Fruit fly (Drosophila melanogaster) whole organism, embryonic: Measurements from ENCODE around the gene Hrd3.
A peak's percentile ranks its signal among the peaks of the same experiment; 100 is the strongest.

Experiments used
- Asciz ChIP-seq: fragments of 200-800 bp; sonication (Bioruptor generic); optimal IDR thresholded peaks from 2 replicates; lab custom pipeline; 2017; ENCODE audit warnings: missing biosample characterization, mild to moderate bottlenecking, missing genetic modification characterization, missing genetic modification reagents
- Atf6 ChIP-seq: fragments of 200-800 bp; sonication (Bioruptor generic); IDR thresholded peaks from 2 replicates; pipeline ENCODE4 v1.3.6; 2022; ENCODE audit warnings: missing biosample characterization, missing genetic modification characterization
- CG12219 ChIP-seq: fragments of 200-800 bp; sonication (Bioruptor generic); optimal IDR thresholded peaks from 3 replicates; lab custom pipeline; 2018; ENCODE audit warnings: missing biosample characterization, mild to moderate bottlenecking, missing genetic modification characterization
- CG12769 ChIP-seq: fragments of 200-800 bp; sonication (Bioruptor generic); optimal IDR thresholded peaks from 2 replicates; lab custom pipeline; 2019; ENCODE audit warnings: missing biosample characterization, mild to moderate bottlenecking, missing genetic modification characterization, moderate library complexity
- CG14441 ChIP-seq: fragments of 200-800 bp; sonication (Bioruptor generic); IDR thresholded peaks from 2 replicates; pipeline ENCODE4 v1.3.6; 2022; ENCODE audit warnings: missing biosample characterization, missing genetic modification characterization
- CG15269 ChIP-seq: fragments of 200-800 bp; sonication (Bioruptor generic); optimal IDR thresholded peaks from 2 replicates; lab custom pipeline; 2018; ENCODE audit warnings: missing biosample characterization, mild to moderate bottlenecking, missing genetic modification characterization, moderate library complexity
- CG17568 ChIP-seq: fragments of 200-800 bp; sonication (Bioruptor generic); optimal IDR thresholded peaks from 2 replicates; lab custom pipeline; 2018; ENCODE audit warnings: missing biosample characterization, mild to moderate bottlenecking, missing genetic modification characterization, moderate library complexity
- CG17829 ChIP-seq: fragments of 200-800 bp; optimal IDR thresholded peaks from 2 replicates; lab custom pipeline; 2019; ENCODE audit warnings: missing biosample characterization, mild to moderate bottlenecking, missing genetic modification characterization, moderate library complexity
- CG1832 ChIP-seq: fragments of 200-800 bp; sonication (Bioruptor generic); optimal IDR thresholded peaks from 2 replicates; lab custom pipeline; 2017; ENCODE audit warnings: missing biosample characterization, mild to moderate bottlenecking, missing genetic modification characterization, inconsistent platforms
- CG18619 ChIP-seq: fragments of 200-800 bp; sonication (Bioruptor generic); optimal IDR thresholded peaks from 3 replicates; lab custom pipeline; 2017; ENCODE audit warnings: missing biosample characterization, mild to moderate bottlenecking, missing genetic modification characterization
- CG33213 ChIP-seq: fragments of 200-800 bp; sonication (Bioruptor generic); optimal IDR thresholded peaks from 3 replicates; lab custom pipeline; 2016; ENCODE audit warnings: missing biosample characterization, missing genetic modification characterization
- CG6654 ChIP-seq: fragments of 200-800 bp; sonication (Bioruptor generic); optimal IDR thresholded peaks from 2 replicates; lab custom pipeline; 2017; ENCODE audit warnings: missing biosample characterization, mild to moderate bottlenecking, missing genetic modification characterization
- CG8478 ChIP-seq: fragments of >200 bp; optimal IDR thresholded peaks from 2 replicates; lab custom pipeline; 2018
- CG9437 ChIP-seq: fragments of 200-800 bp; sonication (Bioruptor generic); optimal IDR thresholded peaks from 2 replicates; lab custom pipeline; 2018; ENCODE audit warnings: missing biosample characterization, mild to moderate bottlenecking, missing genetic modification characterization
- CG9727 ChIP-seq: fragments of 200-800 bp; sonication (Bioruptor generic); optimal IDR thresholded peaks from 3 replicates; lab custom pipeline; 2017; ENCODE audit warnings: missing biosample characterization, mild to moderate bottlenecking, missing genetic modification characterization
- CG9797 ChIP-seq: fragments of 200-800 bp; sonication (Bioruptor generic); optimal IDR thresholded peaks from 3 replicates; lab custom pipeline; 2018; ENCODE audit warnings: missing biosample characterization, mild to moderate bottlenecking, missing genetic modification characterization
- CHES-1-like ChIP-seq: fragments of 200-800 bp; sonication (Bioruptor generic); optimal IDR thresholded peaks from 2 replicates; lab custom pipeline; 2016; ENCODE audit warnings: missing biosample characterization, missing genetic modification characterization
- CTCF ChIP-seq: fragments of 200-800 bp; sonication (Bioruptor generic); optimal IDR thresholded peaks from 2 replicates; lab custom pipeline; 2017; ENCODE audit warnings: missing biosample characterization, mild to moderate bottlenecking, missing genetic modification characterization, moderate library complexity
- CrebB ChIP-seq: fragments of 200-800 bp; sonication (Bioruptor generic); optimal IDR thresholded peaks from 3 replicates; lab custom pipeline; 2018; ENCODE audit warnings: missing biosample characterization, mild to moderate bottlenecking, missing genetic modification characterization
- D19B ChIP-seq: fragments of 200-800 bp; sonication (Bioruptor generic); optimal IDR thresholded peaks from 2 replicates; lab custom pipeline; 2017; ENCODE audit warnings: missing biosample characterization, mild to moderate bottlenecking, missing genetic modification characterization
- Dip3 ChIP-seq: fragments of 200-800 bp; sonication (Bioruptor generic); optimal IDR thresholded peaks from 3 replicates; lab custom pipeline; 2016; ENCODE audit warnings: missing biosample characterization, missing genetic modification characterization
- E2f1 ChIP-seq: fragments of 200-800 bp; sonication (Bioruptor generic); IDR thresholded peaks from 2 replicates; pipeline ENCODE4 v1.3.6; 2022; ENCODE audit warnings: missing biosample characterization, missing genetic modification characterization
- Ets65A ChIP-seq: fragments of 200-800 bp; sonication (Bioruptor generic); peaks from one replicate; lab custom pipeline; 2016; ENCODE audit warnings: missing biosample characterization, missing genetic modification characterization
- Fer2 ChIP-seq: fragments of 200-800 bp; sonication (Bioruptor generic); optimal IDR thresholded peaks from 2 replicates; lab custom pipeline; 2018; ENCODE audit warnings: missing biosample characterization, mild to moderate bottlenecking, missing genetic modification characterization, moderate library complexity
- HHEX ChIP-seq: fragments of 200-800 bp; sonication (Bioruptor generic); optimal IDR thresholded peaks from 3 replicates; lab custom pipeline; 2017; ENCODE audit warnings: missing biosample characterization, mild to moderate bottlenecking, missing genetic modification characterization, missing genetic modification reagents
- Mrtf ChIP-seq: fragments of 200-800 bp; sonication (Bioruptor generic); IDR thresholded peaks from 3 replicates; pipeline ENCODE4 v1.3.6; 2022; ENCODE audit warnings: missing biosample characterization, missing genetic modification characterization
- Optix ChIP-seq: fragments of 200-800 bp; sonication (Bioruptor generic); IDR thresholded peaks from 3 replicates; pipeline ENCODE4 v1.3.6; 2022; ENCODE audit warnings: missing biosample characterization, missing genetic modification characterization
- Ptx1 ChIP-seq: fragments of 200-800 bp; sonication (Bioruptor generic); IDR thresholded peaks from 2 replicates; pipeline ENCODE4 v1.3.6; 2022; ENCODE audit warnings: missing biosample characterization, missing genetic modification characterization
- Sin3A ChIP-seq: fragments of >200 bp; optimal IDR thresholded peaks from 2 replicates; lab custom pipeline; 2018
- TFAM ChIP-seq: fragments of 200-800 bp; sonication (Bioruptor generic); optimal IDR thresholded peaks from 2 replicates; lab custom pipeline; 2017; ENCODE audit warnings: missing biosample characterization, missing genetic modification characterization, inconsistent platforms
- Usf ChIP-seq: fragments of 200-800 bp; sonication (Bioruptor generic); optimal IDR thresholded peaks from 2 replicates; lab custom pipeline; 2017; ENCODE audit warnings: missing genotype, missing biosample characterization, missing genetic modification characterization
- Xbp1 ChIP-seq: fragments of 200-800 bp; sonication (Bioruptor generic); optimal IDR thresholded peaks from 3 replicates; lab custom pipeline; 2016; ENCODE audit warnings: missing biosample characterization, mild to moderate bottlenecking, missing genetic modification characterization
- ac ChIP-seq: fragments of 200-800 bp; sonication (Bioruptor generic); optimal IDR thresholded peaks from 3 replicates; lab custom pipeline; 2017; ENCODE audit warnings: missing biosample characterization, mild to moderate bottlenecking, missing genetic modification characterization
- btn ChIP-seq: fragments of 200-800 bp; sonication (Bioruptor generic); optimal IDR thresholded peaks from 2 replicates; lab custom pipeline; 2016; ENCODE audit warnings: missing biosample characterization, missing genetic modification characterization
- cas ChIP-seq: fragments of 200-800 bp; sonication (Bioruptor generic); IDR thresholded peaks from 2 replicates; pipeline ENCODE4 v1.3.6; 2022; ENCODE audit warnings: missing biosample characterization, missing genetic modification characterization
- croc ChIP-seq: fragments of 200-800 bp; sonication (Bioruptor generic); conservative IDR thresholded peaks from 3 replicates; pipeline ENCODE4 v1.3.6; 2022; ENCODE audit warnings: missing biosample characterization, missing genetic modification characterization
- da ChIP-seq: fragments of 200-800 bp; sonication (Bioruptor generic); optimal IDR thresholded peaks from 2 replicates; lab custom pipeline; 2016; ENCODE audit warnings: missing biosample characterization, missing genetic modification characterization
- dan ChIP-seq: fragments of 200-800 bp; sonication (Bioruptor generic); IDR thresholded peaks from 2 replicates; pipeline ENCODE4 v1.3.6; 2022; ENCODE audit warnings: missing biosample characterization, missing genetic modification characterization
- dimm ChIP-seq: fragments of 200-800 bp; sonication (Bioruptor generic); IDR thresholded peaks from 2 replicates; pipeline ENCODE4 v1.3.6; 2022; ENCODE audit warnings: missing biosample characterization, missing genetic modification characterization
- dmrt99B ChIP-seq: fragments of 200-800 bp; sonication (Bioruptor generic); optimal IDR thresholded peaks from 2 replicates; lab custom pipeline; 2018; ENCODE audit warnings: missing biosample characterization, mild to moderate bottlenecking, missing genetic modification characterization, moderate library complexity
- ems ChIP-seq: fragments of 200-800 bp; sonication (Bioruptor generic); optimal IDR thresholded peaks from 3 replicates; lab custom pipeline; 2016; ENCODE audit warnings: missing biosample characterization, missing genetic modification characterization
- jigr1 ChIP-seq: fragments of 200-800 bp; sonication (Bioruptor generic); IDR thresholded peaks from 3 replicates; pipeline ENCODE4 v1.3.6; 2022; ENCODE audit warnings: missing biosample characterization, missing genetic modification characterization
- jumu ChIP-seq: fragments of 200-800 bp; sonication (Bioruptor generic); optimal IDR thresholded peaks from 3 replicates; lab custom pipeline; 2016; ENCODE audit warnings: missing biosample characterization, missing genetic modification characterization
- lbe ChIP-seq: fragments of 200-800 bp; sonication (Bioruptor generic); optimal IDR thresholded peaks from 2 replicates; lab custom pipeline; 2016; ENCODE audit warnings: missing biosample characterization, mild to moderate bottlenecking, missing genetic modification characterization
- lilli ChIP-seq: fragments of 200-800 bp; sonication (Bioruptor generic); optimal IDR thresholded peaks from 3 replicates; lab custom pipeline; 2016; ENCODE audit warnings: missing biosample characterization, missing genetic modification characterization
- pnt ChIP-seq: fragments of 200-800 bp; sonication (Bioruptor generic); optimal IDR thresholded peaks from 3 replicates; lab custom pipeline; 2016; ENCODE audit warnings: missing biosample characterization, missing genetic modification characterization
- psq ChIP-seq: fragments of 200-800 bp; sonication (Bioruptor generic); optimal IDR thresholded peaks from 2 replicates; lab custom pipeline; 2017; ENCODE audit warnings: missing biosample characterization, missing genetic modification characterization
- ranshi ChIP-seq: fragments of 200-800 bp; sonication (Bioruptor generic); IDR thresholded peaks from 2 replicates; pipeline ENCODE4 v1.3.6; 2022; ENCODE audit warnings: missing biosample characterization, missing genetic modification characterization
- run ChIP-seq: fragments of 200-800 bp; sonication (Bioruptor generic); optimal IDR thresholded peaks from 3 replicates; lab custom pipeline; 2018; ENCODE audit warnings: missing biosample characterization, mild to moderate bottlenecking, missing genetic modification characterization
- so ChIP-seq: fragments of 200-800 bp; sonication (Bioruptor generic); IDR thresholded peaks from 3 replicates; pipeline ENCODE4 v1.3.6; 2022; ENCODE audit warnings: missing biosample characterization, missing genetic modification characterization
- trem ChIP-seq: fragments of 200-800 bp; optimal IDR thresholded peaks from 3 replicates; lab custom pipeline; 2019; ENCODE audit warnings: missing biosample characterization, mild to moderate bottlenecking, missing genetic modification characterization, moderate library complexity
- ttk ChIP-seq: fragments of 200-800 bp; sonication (Bioruptor generic); IDR thresholded peaks from 2 replicates; pipeline ENCODE4 v2.1.2; 2022; ENCODE audit warnings: missing biosample characterization, missing genetic modification characterization
- unc-4 ChIP-seq: fragments of 200-800 bp; sonication (Bioruptor generic); IDR thresholded peaks from 2 replicates; pipeline ENCODE4 v1.3.6; 2022; ENCODE audit warnings: missing biosample characterization, missing genetic modification characterization; ENCODE audit not compliant: partially characterized antibody
- zfh2 ChIP-seq: fragments of 200-800 bp; sonication (Bioruptor generic); optimal IDR thresholded peaks from 2 replicates; lab custom pipeline; 2016; ENCODE audit warnings: missing biosample characterization, missing genetic modification characterization

Hrd3 gene

dm6 chr3R:23732990-23733512, 25.3 kb downstream of the Hrd3 start, which contains the start of the genes Hmgcr and Rpn9 (continued):
- TF ChIP-seq ems (GFP tag; lab: Kevin White, UChicago) (no peak), CG1832 (GFP tag; lab: Kevin White, UChicago) (no peak), CG14441 (GFP tag; lab: Robert Waterston, UW) (no peak), CG9797 (GFP tag; lab: Kevin White, UChicago) (peak; percentile 97), zfh2 (no peak), unc-4 (GFP tag; lab: Robert Waterston, UW) (0 out of 2 replicates have a peak, but pooled peaks have one; percentile 44), Ets65A (GFP tag; lab: Kevin White, UChicago) (peak; percentile 6), CG33213 (peak; percentile 15), E2f1 (no peak), lilli (GFP tag; lab: Kevin White, UChicago) (peak; percentile 13), jumu (GFP tag; lab: Kevin White, UChicago) (peak; percentile 8), ac (GFP tag; lab: Kevin White, UChicago) (no peak), Optix (no peak), Fer2 (tag; lab: Kevin White, UChicago) (no peak), croc (no peak), TFAM (no peak), Usf (GFP tag; lab: Kevin White, UChicago) (no peak), Sin3A (lab: Kevin White, UChicago) (peak; percentile 95), CrebB (peak; percentile 38), CG17568 (GFP tag; lab: Kevin White, UChicago) (no peak), btn (GFP tag; lab: Kevin White, UChicago) (no peak), dan (no peak), lbe (no peak), Mrtf (no peak), CG12219 (GFP tag; lab: Kevin White, UChicago) (no peak), dimm (no peak), jigr1 (no peak), Xbp1 (peak; percentile 12), dmrt99B (tag; lab: Kevin White, UChicago) (no peak), CG9437 (peak; percentile 58), pnt (GFP tag; lab: Kevin White, UChicago) (no peak), CTCF (GFP tag; lab: Kevin White, UChicago) (peak; percentile 58), Dip3 (GFP tag; lab: Kevin White, UChicago) (no peak), CG15269 (tag; lab: Kevin White, UChicago) (peak; percentile 16), CG17829 (tag; lab: Kevin White, UChicago) (peak; percentile 43), CG6654 (GFP tag; lab: Kevin White, UChicago) (no peak), Atf6 (no peak), D19B (GFP tag; lab: Kevin White, UChicago) (no peak), CG12769 (tag; lab: Kevin White, UChicago) (no peak), run (tag; lab: Kevin White, UChicago) (no peak), HHEX (no peak), ranshi (no peak), cas (GFP tag; lab: Robert Waterston, UW) (no peak), Ptx1 (GFP tag; lab: Robert Waterston, UW) (no peak), CG18619 (GFP tag; lab: Kevin White, UChicago) (no peak), so (no peak; the same call in 2 of the 3 replicates), CHES-1-like (peak; percentile 53), da (no peak), ttk (GFP tag; lab: Robert Waterston, UW) (no peak), trem (peak; percentile 73), psq (GFP tag; lab: Kevin White, UChicago) (no peak), Asciz (GFP tag; lab: Kevin White, UChicago) (no peak), CG8478 (lab: Kevin White, UChicago) (no peak), CG9727 (GFP tag; lab: Kevin White, UChicago) (no peak)
